Fruit fly (Drosophila melanogaster): ENCODE data around the gene Rpn10.

Gene Rpn10

dm6 chr3L:21507354-21507928 lies 29.4 kb upstream of the Rpn10 start, which contains the start of the genes Glg1 and M6 (continued):
- peak; percentile 63 for TF ChIP-seq Smox (GFP tag; optimal IDR thresholded peaks at IDR 0.05)
- TF ChIP-seq lz (GFP tag; optimal IDR thresholded peaks at IDR 0.05) = peak; percentile 72
- 0 out of 3 replicates have a peak, but pooled peaks have one; percentile 12 for TF ChIP-seq CG8119 (GFP tag; IDR thresholded peaks at IDR 0.05)
- TF ChIP-seq Hr38 (GFP tag; optimal IDR thresholded peaks at IDR 0.05) = no peak
- TF ChIP-seq CG6792 (GFP tag; optimal IDR thresholded peaks at IDR 0.05) = peak; percentile 55
- peak; percentile 33 for TF ChIP-seq CG6276 (GFP tag; optimal IDR thresholded peaks at IDR 0.05)
- peak; percentile 34 for TF ChIP-seq vri (GFP tag; optimal IDR thresholded peaks at IDR 0.05)
- peak; percentile 71 for TF ChIP-seq Eip78C (GFP tag)
- peak; percentile 60; the same call in 1 of the 3 replicates for TF ChIP-seq CG6163 (GFP tag; IDR thresholded peaks at IDR 0.05)
- TF ChIP-seq dsx (GFP tag; optimal IDR thresholded peaks at IDR 0.05; ENCODE audit: poor library complexity, severe bottlenecking) = peak; percentile 39
- peak; percentile 64 for TF ChIP-seq Sox14 (GFP tag; optimal IDR thresholded peaks at IDR 0.05)
- no peak for TF ChIP-seq CG7368 (GFP tag; optimal IDR thresholded peaks at IDR 0.05)
- TF ChIP-seq Hr4 (GFP tag; optimal IDR thresholded peaks at IDR 0.05) = peak; percentile 76
- TF ChIP-seq CG11762 (GFP tag; optimal IDR thresholded peaks at IDR 0.05; ENCODE audit: insufficient read depth) = no peak

- no peak for TF ChIP-seq CG7368 (GFP tag; optimal IDR thresholded peaks at IDR 0.05)
- TF ChIP-seq CG8319 (GFP tag; optimal IDR thresholded peaks at IDR 0.05) = no peak
- no peak for TF ChIP-seq CG31627 (GFP tag; optimal IDR thresholded peaks at IDR 0.05)
- TF ChIP-seq Lpt (GFP tag; optimal IDR thresholded peaks at IDR 0.05) = no peak
Observed at dm6 chr3L:21507955-21508354, 28.8 kb upstream of the Rpn10 start.

dm6 chr3L:21508621-21509020 lies 28.2 kb upstream of the Rpn10 start:
- TF ChIP-seq CG7368 (GFP tag; optimal IDR thresholded peaks at IDR 0.05) (no peak), Eip78C (GFP tag) (peak; percentile 45)

DNA sequence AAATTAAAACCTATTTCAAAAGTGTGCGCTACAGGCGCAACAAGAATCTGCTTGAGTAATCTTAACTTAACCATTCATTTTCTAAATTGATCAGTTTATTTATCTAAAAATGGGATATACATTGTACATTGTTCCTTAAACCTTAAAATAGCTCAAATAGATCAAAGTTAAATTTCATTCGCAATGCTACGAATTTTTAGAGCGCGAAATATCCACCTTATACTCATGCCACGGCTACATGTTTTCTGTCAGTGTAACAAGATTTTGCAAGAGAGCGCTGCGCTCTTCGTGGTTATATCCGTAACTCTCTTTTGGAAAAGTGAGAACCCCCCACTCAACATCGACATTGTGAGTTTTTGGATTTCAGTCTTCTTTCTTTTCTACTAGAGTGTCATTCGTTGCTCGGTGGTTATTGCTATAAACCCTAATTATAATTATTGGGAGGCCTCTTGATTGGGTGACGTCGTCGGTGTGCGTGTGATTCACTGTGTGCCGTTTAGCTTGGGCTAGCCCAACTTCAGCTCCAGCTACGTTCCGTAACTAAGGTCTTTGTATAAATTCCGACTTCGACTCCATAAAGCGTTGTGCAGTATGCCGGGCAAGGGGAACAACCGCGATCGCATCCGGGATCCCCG lies 27.2 kb upstream of the Rpn10 start:
- TF ChIP-seq Smox (GFP tag; optimal IDR thresholded peaks at IDR 0.05) (peak; percentile 64), CG32006 (GFP tag; optimal IDR thresholded peaks at IDR 0.05) (peak; percentile 80), Eip93F (GFP tag; optimal IDR thresholded peaks at IDR 0.05) (no peak), Blimp-1 (GFP tag; optimal IDR thresholded peaks at IDR 0.05) (no peak), CG11762 (GFP tag; optimal IDR thresholded peaks at IDR 0.05; ENCODE audit: insufficient read depth) (peak; percentile 25), Eip78C (GFP tag) (peak; percentile 88), fd59A (GFP tag; optimal IDR thresholded peaks at IDR 0.05) (peak; percentile 17), Sox102F (GFP tag; optimal IDR thresholded peaks at IDR 0.05) (peak; percentile 61), topi (GFP tag; optimal IDR thresholded peaks at IDR 0.05) (peak; percentile 52), dsx (GFP tag; optimal IDR thresholded peaks at IDR 0.05; ENCODE audit: poor library complexity, severe bottlenecking) (no peak), CG8119 (GFP tag; IDR thresholded peaks at IDR 0.05) (peak; percentile 53; the same call in 2 of the 3 replicates), Sox15 (GFP tag; optimal IDR thresholded peaks at IDR 0.05) (peak; percentile 27), CG6808 (GFP tag; optimal IDR thresholded peaks at IDR 0.05) (peak; percentile 51), CG3919 (GFP tag; optimal IDR thresholded peaks at IDR 0.05) (peak; percentile 77), CG6163 (GFP tag; IDR thresholded peaks at IDR 0.05) (peak; percentile 67), Hr39 (GFP tag; optimal IDR thresholded peaks at IDR 0.05) (peak; percentile 69), CG1621 (tag; optimal IDR thresholded peaks at IDR 0.05) (no peak), CG7368 (GFP tag; optimal IDR thresholded peaks at IDR 0.05) (peak; percentile 54), vri (GFP tag; optimal IDR thresholded peaks at IDR 0.05) (peak; percentile 4), CG9139 (GFP tag; optimal IDR thresholded peaks at IDR 0.05) (no peak), Sox14 (GFP tag; optimal IDR thresholded peaks at IDR 0.05) (peak; percentile 49), CG6792 (GFP tag; optimal IDR thresholded peaks at IDR 0.05) (peak; percentile 62), Lpt (GFP tag; optimal IDR thresholded peaks at IDR 0.05) (peak; percentile 53), CG31627 (GFP tag; optimal IDR thresholded peaks at IDR 0.05) (peak; percentile 58), CG15336 (GFP tag; IDR thresholded peaks at IDR 0.05) (peak; percentile 68; the same call in 1 of the 2 replicates), CG8319 (GFP tag; optimal IDR thresholded peaks at IDR 0.05) (peak; percentile 36), Eip75B (GFP tag; optimal IDR thresholded peaks at IDR 0.05) (peak; percentile 78), Ets96B (tag; optimal IDR thresholded peaks at IDR 0.05) (peak; percentile 51), dac (GFP tag; optimal IDR thresholded peaks at IDR 0.05) (peak; percentile 40), lz (GFP tag; optimal IDR thresholded peaks at IDR 0.05) (peak; percentile 63), OdsH (GFP tag; optimal IDR thresholded peaks at IDR 0.05) (peak; percentile 68), fd85E (GFP tag; optimal IDR thresholded peaks at IDR 0.05) (no peak), cyc (GFP tag; optimal IDR thresholded peaks at IDR 0.05) (peak; percentile 45), CG11902 (GFP tag; optimal IDR thresholded peaks at IDR 0.05) (no peak), salr (GFP tag; optimal IDR thresholded peaks at IDR 0.05) (no peak), CG8632 (GFP tag; optimal IDR thresholded peaks at IDR 0.05) (peak; percentile 34), Gug (GFP tag; IDR thresholded peaks at IDR 0.05) (no peak), CG3032 (tag; optimal IDR thresholded peaks at IDR 0.05) (peak; percentile 62)

Data from whole organism, prepupa.